Worm (Caenorhabditis elegans) whole organism, early embryonic: ENCODE measurements around the gene C36C5.14.

Experiments
- aly-1 ChIP-seq: sonication (generic microtip); optimal IDR thresholded peaks from 2 replicates; lab custom pipeline; 2016; ENCODE audit warnings: missing genetic modification characterization, missing compliant biosample characterization
- ama-1 ChIP-seq: fragments of 150-350 bp; optimal IDR thresholded peaks from 2 replicates; lab custom pipeline; 2014
- ceh-13 ChIP-seq: fragments of 200-800 bp; sonication (Bioruptor generic); optimal IDR thresholded peaks from 2 replicates; lab custom pipeline; 2018; ENCODE audit warnings: mild to moderate bottlenecking, missing genetic modification characterization, missing compliant biosample characterization
- ceh-36 ChIP-seq: sonication (generic microtip); optimal IDR thresholded peaks from 2 replicates; lab custom pipeline; 2016; ENCODE audit warnings: missing genetic modification characterization, inconsistent platforms, missing compliant biosample characterization
- ets-7 ChIP-seq: sonication (generic microtip); optimal IDR thresholded peaks from 2 replicates; lab custom pipeline; 2016; ENCODE audit warnings: missing genotype, missing genetic modification characterization, missing compliant biosample characterization
- hmg-4 ChIP-seq: fragments of 200-800 bp; sonication (Bioruptor generic); optimal IDR thresholded peaks from 2 replicates; lab custom pipeline; 2018; ENCODE audit warnings: mild to moderate bottlenecking, missing genetic modification characterization, missing compliant biosample characterization
- hnd-1 ChIP-seq: sonication (generic microtip); optimal IDR thresholded peaks from 2 replicates; lab custom pipeline; 2016; ENCODE audit warnings: missing genetic modification characterization, missing compliant biosample characterization
- scrt-1 ChIP-seq: fragments of 200-800 bp; sonication (Bioruptor generic); IDR thresholded peaks from 2 replicates; pipeline ENCODE4 v1.3.6; 2022; ENCODE audit warnings: missing genetic modification characterization, missing compliant biosample characterization
- tra-4 ChIP-seq: sonication (generic microtip); optimal IDR thresholded peaks from 2 replicates; lab custom pipeline; 2017; ENCODE audit warnings: missing genetic modification characterization, missing compliant biosample characterization

DNA sequence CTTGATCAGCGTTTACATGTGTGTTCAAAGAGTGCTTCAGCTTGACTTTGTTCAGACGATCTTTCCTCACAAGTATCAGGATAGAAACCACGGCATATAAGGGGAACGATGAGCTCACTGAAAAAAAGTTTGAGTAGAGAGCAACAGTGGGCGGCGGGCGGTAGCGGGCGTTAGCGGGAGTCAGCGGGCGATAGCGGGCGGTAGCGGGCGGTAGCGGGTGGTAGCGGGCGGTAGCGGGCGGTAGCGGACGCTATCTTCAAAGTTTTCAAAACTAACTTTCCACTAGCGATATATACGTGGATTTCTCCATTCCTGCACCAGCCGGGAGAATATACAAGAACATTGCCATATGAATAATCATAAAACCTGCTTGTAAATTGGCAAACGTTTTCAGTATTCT lies 20.1 kb downstream of the C36C5.14 start:
- TF ChIP-seq scrt-1 (no peak), tra-4 (tag; lab: Kevin White, UChicago) (no peak), hmg-4 (GFP tag; lab: Kevin White, UChicago) (no peak), ceh-13 (no peak), ama-1 (no peak), hnd-1 (tag; lab: Kevin White, UChicago) (no peak), ets-7 (tag; lab: Kevin White, UChicago) (no peak), ceh-36 (tag; lab: Kevin White, UChicago) (no peak), aly-1 (no peak)
